Worm (Caenorhabditis elegans) whole organism, mixed stage, embryonic: ENCODE results near the gene cls-1.

ENCODE experiments used
- M03D4.4 ChIP-seq: sonication (generic microtip); optimal IDR thresholded peaks from 2 replicates; lab custom pipeline; 2017; ENCODE audit warnings: mild to moderate bottlenecking, missing genetic modification characterization, missing compliant biosample characterization
- bed-3 ChIP-seq: fragments of 200-800 bp; sonication (Bioruptor generic); optimal IDR thresholded peaks from 3 replicates; lab custom pipeline; 2018; ENCODE audit warnings: mild to moderate bottlenecking, missing genetic modification characterization, moderate library complexity, missing compliant biosample characterization
- blmp-1 ChIP-seq: fragments of 150-350 bp; optimal IDR thresholded peaks from 2 replicates; lab custom pipeline; 2014; ENCODE audit warnings: missing biosample characterization, missing genetic modification characterization
- ceh-39 ChIP-seq: fragments of 150-350 bp; optimal IDR thresholded peaks from 2 replicates; lab custom pipeline; 2014; ENCODE audit warnings: missing biosample characterization, missing genetic modification characterization
- ceh-43 ChIP-seq: fragments of 200-800 bp; sonication (Bioruptor generic); optimal IDR thresholded peaks from 2 replicates; lab custom pipeline; 2018; ENCODE audit warnings: mild to moderate bottlenecking, missing genetic modification characterization, moderate library complexity, missing compliant biosample characterization
- ceh-83 ChIP-seq: fragments of 200-800 bp; sonication (Bioruptor generic); optimal IDR thresholded peaks from 2 replicates; lab custom pipeline; 2018; ENCODE audit warnings: mild to moderate bottlenecking, missing genetic modification characterization, missing compliant biosample characterization
- ces-1 ChIP-seq: fragments of 150-350 bp; optimal IDR thresholded peaks from 2 replicates; lab custom pipeline; 2014; ENCODE audit warnings: missing biosample characterization, missing genetic modification reagents, missing genetic modification characterization
- cnd-1 ChIP-seq: fragments of 200-800 bp; sonication (Bioruptor generic); optimal IDR thresholded peaks from 2 replicates; lab custom pipeline; 2018; ENCODE audit warnings: mild to moderate bottlenecking, missing genetic modification characterization, missing compliant biosample characterization
- drap-1 ChIP-seq: fragments of 200-800 bp; sonication (Bioruptor generic); optimal IDR thresholded peaks from 3 replicates; lab custom pipeline; 2018; ENCODE audit warnings: mild to moderate bottlenecking, missing genetic modification characterization, missing compliant biosample characterization
- elt-1 ChIP-seq: sonication (generic microtip); optimal IDR thresholded peaks from 2 replicates; lab custom pipeline; 2017; ENCODE audit warnings: missing genetic modification characterization, mild to moderate bottlenecking, missing compliant biosample characterization, antibody characterized with exemption, moderate library complexity, borderline replicate concordance; ENCODE audit not compliant: insufficient read depth
- elt-3 ChIP-seq: fragments of 150-350 bp; optimal IDR thresholded peaks from 2 replicates; lab custom pipeline; 2014; ENCODE audit warnings: missing biosample characterization, missing genetic modification characterization
- flh-1 ChIP-seq: fragments of 200-800 bp; sonication (Bioruptor generic); optimal IDR thresholded peaks from 2 replicates; lab custom pipeline; 2018; ENCODE audit warnings: mild to moderate bottlenecking, missing genetic modification characterization, moderate library complexity, missing compliant biosample characterization
- ham-2 ChIP-seq: fragments of 200-800 bp; sonication (Bioruptor generic); optimal IDR thresholded peaks from 2 replicates; lab custom pipeline; 2018; ENCODE audit warnings: mild to moderate bottlenecking, missing genetic modification characterization, missing compliant biosample characterization
- hlh-1 ChIP-seq: fragments of 150-350 bp; optimal IDR thresholded peaks from 2 replicates; lab custom pipeline; 2014; ENCODE audit warnings: missing biosample characterization, missing genetic modification reagents, missing genetic modification characterization
- lin-13 ChIP-seq: fragments of 150-350 bp; optimal IDR thresholded peaks from 2 replicates; lab custom pipeline; 2014; ENCODE audit warnings: missing biosample characterization, missing genetic modification characterization
- lin-32 ChIP-seq: fragments of 200-800 bp; sonication (Bioruptor generic); optimal IDR thresholded peaks from 2 replicates; lab custom pipeline; 2018; ENCODE audit warnings: mild to moderate bottlenecking, missing genetic modification characterization, missing compliant biosample characterization
- lsy-2 ChIP-seq: fragments of 150-350 bp; optimal IDR thresholded peaks from 2 replicates; lab custom pipeline; 2014; ENCODE audit warnings: missing biosample characterization, missing genetic modification characterization
- mab-5 ChIP-seq: fragments of 150-350 bp; optimal IDR thresholded peaks from 2 replicates; lab custom pipeline; 2014; ENCODE audit warnings: missing biosample characterization, missing genetic modification characterization
- mep-1 ChIP-seq: fragments of 150-350 bp; optimal IDR thresholded peaks from 2 replicates; lab custom pipeline; 2017; ENCODE audit warnings: missing biosample characterization, missing genetic modification reagents, missing genetic modification characterization, inconsistent platforms
- mls-2 ChIP-seq: sonication (generic microtip); optimal IDR thresholded peaks from 2 replicates; lab custom pipeline; 2016; ENCODE audit warnings: mild to moderate bottlenecking, missing genetic modification characterization, moderate library complexity, missing compliant biosample characterization
- nhr-12 ChIP-seq: fragments of 150-350 bp; optimal IDR thresholded peaks from 2 replicates; lab custom pipeline; 2014; ENCODE audit warnings: missing biosample characterization, missing genetic modification characterization
- nhr-2 ChIP-seq: fragments of 150-350 bp; optimal IDR thresholded peaks from 2 replicates; lab custom pipeline; 2014; ENCODE audit warnings: missing biosample characterization, missing genetic modification characterization
- nhr-237 ChIP-seq: fragments of 150-350 bp; optimal IDR thresholded peaks from 2 replicates; lab custom pipeline; 2014; ENCODE audit warnings: missing biosample characterization, missing genetic modification characterization
- nhr-28 ChIP-seq: fragments of 150-350 bp; optimal IDR thresholded peaks from 2 replicates; lab custom pipeline; 2014; ENCODE audit warnings: missing biosample characterization, missing genetic modification characterization
- nhr-76 ChIP-seq: sonication (generic microtip); optimal IDR thresholded peaks from 2 replicates; lab custom pipeline; 2017; ENCODE audit warnings: missing biosample characterization, missing genetic modification characterization
- pha-4 ChIP-seq: fragments of 150-350 bp; optimal IDR thresholded peaks from 2 replicates; lab custom pipeline; 2018; ENCODE audit warnings: missing biosample characterization, missing genetic modification reagents, missing genetic modification characterization
- sem-2 ChIP-seq: fragments of 200-800 bp; sonication (Bioruptor generic); optimal IDR thresholded peaks from 2 replicates; lab custom pipeline; 2018; ENCODE audit warnings: mild to moderate bottlenecking, missing genetic modification characterization, missing compliant biosample characterization
- snpc-4 ChIP-seq: fragments of 150-350 bp; optimal IDR thresholded peaks from 2 replicates; lab custom pipeline; 2014; ENCODE audit warnings: missing biosample characterization, missing genetic modification characterization
- sptf-1 ChIP-seq: sonication (generic microtip); optimal IDR thresholded peaks from 2 replicates; lab custom pipeline; 2017; ENCODE audit warnings: mild to moderate bottlenecking, missing genetic modification characterization, moderate library complexity, missing compliant biosample characterization
- tbx-8 ChIP-seq: fragments of 200-800 bp; sonication (Bioruptor generic); optimal IDR thresholded peaks from 2 replicates; lab custom pipeline; 2018; ENCODE audit warnings: mild to moderate bottlenecking, missing genetic modification characterization, moderate library complexity, missing compliant biosample characterization
- unc-120 ChIP-seq: sonication (generic microtip); optimal IDR thresholded peaks from 2 replicates; lab custom pipeline; 2017; ENCODE audit warnings: missing genetic modification characterization, missing compliant biosample characterization; ENCODE audit not compliant: poor library complexity, severe bottlenecking
- unc-39 ChIP-seq: fragments of 150-350 bp; optimal IDR thresholded peaks from 2 replicates; lab custom pipeline; 2014; ENCODE audit warnings: missing biosample characterization, missing genetic modification characterization
- zip-8 ChIP-seq: fragments of 150-350 bp; optimal IDR thresholded peaks from 2 replicates; lab custom pipeline; 2014; ENCODE audit warnings: missing biosample characterization, missing genetic modification characterization
- ztf-11 ChIP-seq: fragments of 150-350 bp; optimal IDR thresholded peaks from 2 replicates; lab custom pipeline; 2014; ENCODE audit warnings: missing biosample characterization, missing genetic modification characterization

The cls-1 gene

ce11 chrIII:7499421-7499902 lies 8.5 kb upstream of the cls-1 start, which contains the start of the genes C07H6.9 and sap-140:
TSS of gene C07H6.9 (minus strand) at chrIII:7499471.
TSS of gene sap-140 (plus strand) at chrIII:7499738.
- TF ChIP-seq pha-4 (tag; lab: Kevin White, UChicago) = peak; percentile 64
- no peak for TF ChIP-seq zip-8 (tag; lab: Kevin White, UChicago)
- TF ChIP-seq ceh-43 (GFP tag; lab: Kevin White, UChicago) = peak; percentile 20
- peak; percentile 70 for TF ChIP-seq lsy-2 (tag; lab: Kevin White, UChicago)
- TF ChIP-seq ces-1 (GFP tag; lab: Kevin White, UChicago) = peak; percentile 68
- TF ChIP-seq elt-3 (tag; lab: Kevin White, UChicago) = no peak
- peak; percentile 88 for TF ChIP-seq lin-13 (tag; lab: Kevin White, UChicago)
- peak; percentile 79 for TF ChIP-seq mep-1 (tag; lab: Kevin White, UChicago)
- no peak for TF ChIP-seq cnd-1
- TF ChIP-seq nhr-237 (tag; lab: Kevin White, UChicago) = peak; percentile 25

ce11 chrIII:7506983-7507382 lies 995 bp upstream of the cls-1 start:
- TF ChIP-seq nhr-2 (tag; lab: Kevin White, UChicago) (no peak), hlh-1 (tag; lab: Kevin White, UChicago) (peak; percentile 34)

- no peak for TF ChIP-seq unc-39 (tag; lab: Kevin White, UChicago)
- TF ChIP-seq snpc-4 (tag; lab: Kevin White, UChicago) = no peak
- TF ChIP-seq sptf-1 (tag; lab: Kevin White, UChicago) = no peak
- no peak for TF ChIP-seq ztf-11 (tag; lab: Kevin White, UChicago)
- no peak for TF ChIP-seq M03D4.4
- no peak for TF ChIP-seq ceh-83 (GFP tag; lab: Kevin White, UChicago)
Measured at ce11 chrIII:7518424-7518823, 10.4 kb downstream of the cls-1 start, which contains the start of gene clk-2. TSS of gene clk-2 (minus strand) at chrIII:7518524.

ce11 chrIII:7520672-7521071 lies 12.7 kb downstream of the cls-1 start, which contains the start of the genes cux-7 and C07H6.2:
TSS of gene cux-7 (minus strand) at chrIII:7520845.
TSS of gene C07H6.2 (plus strand) at chrIII:7521009.
- TF ChIP-seq ztf-11 (tag; lab: Kevin White, UChicago) (no peak), ceh-39 (tag; lab: Kevin White, UChicago) (no peak), tbx-8 (no peak), snpc-4 (tag; lab: Kevin White, UChicago) (no peak), elt-3 (tag; lab: Kevin White, UChicago) (no peak), pha-4 (tag; lab: Kevin White, UChicago) (peak; percentile 38), sptf-1 (tag; lab: Kevin White, UChicago) (peak; percentile 70), sem-2 (GFP tag; lab: Kevin White, UChicago) (peak; percentile 33), flh-1 (GFP tag; lab: Kevin White, UChicago) (no peak), ham-2 (GFP tag; lab: Kevin White, UChicago) (no peak), zip-8 (tag; lab: Kevin White, UChicago) (no peak), nhr-28 (tag; lab: Kevin White, UChicago) (no peak), unc-39 (tag; lab: Kevin White, UChicago) (no peak), lsy-2 (tag; lab: Kevin White, UChicago) (no peak), nhr-2 (tag; lab: Kevin White, UChicago) (no peak), ces-1 (GFP tag; lab: Kevin White, UChicago) (no peak), lin-32 (GFP tag; lab: Kevin White, UChicago) (peak; percentile 51), M03D4.4 (peak; percentile 29), drap-1 (peak; percentile 74), bed-3 (GFP tag; lab: Kevin White, UChicago) (no peak), ceh-43 (GFP tag; lab: Kevin White, UChicago) (no peak), ceh-83 (GFP tag; lab: Kevin White, UChicago) (peak; percentile 18), nhr-12 (tag; lab: Kevin White, UChicago) (no peak), elt-1 (tag; lab: Kevin White, UChicago) (no peak), hlh-1 (tag; lab: Kevin White, UChicago) (no peak), mab-5 (no peak), cnd-1 (peak; percentile 65), lin-13 (tag; lab: Kevin White, UChicago) (peak; percentile 59), nhr-237 (tag; lab: Kevin White, UChicago) (no peak), nhr-76 (tag; lab: Kevin White, UChicago) (no peak), blmp-1 (tag; lab: Kevin White, UChicago) (no peak), mls-2 (tag; lab: Kevin White, UChicago) (peak; percentile 47), unc-120 (tag; lab: Kevin White, UChicago) (peak; percentile 17), mep-1 (tag; lab: Kevin White, UChicago) (no peak)
